Worm (Caenorhabditis elegans) whole organism, young adult: ENCODE measurements around the gene K12H4.6.
A peak's percentile ranks its signal among the peaks of the same experiment; 100 is the strongest.

Experiments used
- B0019.2 ChIP-seq: fragments of 200-800 bp; sonication (Bioruptor generic); conservative IDR thresholded peaks from 2 replicates; pipeline ENCODE4 v1.3.6; 2022; ENCODE audit warnings: missing genetic modification reagents, missing genetic modification characterization, missing compliant biosample characterization
- B0261.1 ChIP-seq: sonication (generic microtip); optimal IDR thresholded peaks from 2 replicates; lab custom pipeline; 2016; ENCODE audit warnings: mild to moderate bottlenecking, missing genetic modification characterization, moderate library complexity, missing compliant biosample characterization
- F10E7.11 ChIP-seq: sonication (generic microtip); optimal IDR thresholded peaks from 2 replicates; lab custom pipeline; 2017; ENCODE audit warnings: mild to moderate bottlenecking, missing genetic modification characterization, moderate library complexity, missing compliant biosample characterization
- F55B11.4 ChIP-seq: sonication (generic microtip); optimal IDR thresholded peaks from 2 replicates; lab custom pipeline; 2016; ENCODE audit warnings: missing compliant biosample characterization, missing genetic modification characterization, borderline replicate concordance; ENCODE audit not compliant: insufficient read depth
- K11D2.4 ChIP-seq: fragments of 200-800 bp; sonication (Bioruptor generic); IDR thresholded peaks from 2 replicates; pipeline ENCODE4 v1.3.6; 2022; ENCODE audit warnings: missing genetic modification reagents, missing genetic modification characterization, missing compliant biosample characterization
- K12H6.12 ChIP-seq: fragments of 200-800 bp; sonication (Bioruptor generic); optimal IDR thresholded peaks from 2 replicates; lab custom pipeline; 2018; ENCODE audit warnings: mild to moderate bottlenecking, missing genetic modification characterization, missing compliant biosample characterization
- T07F8.4 ChIP-seq: sonication (generic microtip); optimal IDR thresholded peaks from 2 replicates; lab custom pipeline; 2016; ENCODE audit warnings: mild to moderate bottlenecking, missing genetic modification characterization, moderate library complexity, missing compliant biosample characterization
- Y53F4B.3 ChIP-seq: fragments of 200-800 bp; sonication (Bioruptor generic); IDR thresholded peaks from 2 replicates; pipeline ENCODE4 v1.3.6; 2022; ENCODE audit warnings: missing genetic modification reagents, missing genetic modification characterization, missing compliant biosample characterization
- Y79H2A.3 ChIP-seq: fragments of 200-800 bp; sonication (Bioruptor generic); conservative IDR thresholded peaks from 2 replicates; pipeline ENCODE4 v1.3.6; 2022; ENCODE audit warnings: missing genetic modification reagents, missing genetic modification characterization, missing compliant biosample characterization
- aptf-3 ChIP-seq: fragments of 200-800 bp; sonication (Bioruptor generic); IDR thresholded peaks from 2 replicates; pipeline ENCODE4 v1.3.6; 2022; ENCODE audit warnings: missing genetic modification characterization, missing compliant biosample characterization
- attf-3 ChIP-seq: fragments of 200-800 bp; sonication (Bioruptor generic); conservative IDR thresholded peaks from 2 replicates; pipeline ENCODE4 v1.3.6; 2022; ENCODE audit warnings: missing genetic modification reagents, missing genetic modification characterization, missing compliant biosample characterization
- cebp-2 ChIP-seq: fragments of 200-800 bp; sonication (Bioruptor generic); IDR thresholded peaks from 2 replicates; pipeline ENCODE4 v1.3.6; 2022; ENCODE audit warnings: missing genetic modification characterization, missing compliant biosample characterization
- ceh-100 ChIP-seq: fragments of 200-800 bp; sonication (Bioruptor generic); IDR thresholded peaks from 2 replicates; pipeline ENCODE4 v1.3.6; 2022; ENCODE audit warnings: missing genetic modification reagents, missing genetic modification characterization, missing compliant biosample characterization
- ceh-27 ChIP-seq: fragments of 200-800 bp; sonication (Bioruptor generic); optimal IDR thresholded peaks from 2 replicates; lab custom pipeline; 2018; ENCODE audit warnings: mild to moderate bottlenecking, missing genetic modification characterization, moderate library complexity, missing compliant biosample characterization
- ceh-91 ChIP-seq: fragments of 200-800 bp; sonication (Bioruptor generic); IDR thresholded peaks from 2 replicates; pipeline ENCODE4 v1.3.6; 2022; ENCODE audit warnings: missing genetic modification reagents, missing genetic modification characterization, missing compliant biosample characterization
- chd-7 ChIP-seq: sonication (generic microtip); optimal IDR thresholded peaks from 2 replicates; lab custom pipeline; 2016; ENCODE audit warnings: mild to moderate bottlenecking, missing genetic modification characterization, moderate library complexity, missing compliant biosample characterization
- efl-1 ChIP-seq: fragments of 150-350 bp; optimal IDR thresholded peaks from 2 replicates; lab custom pipeline; 2014; ENCODE audit warnings: missing biosample characterization, missing genetic modification reagents, missing genetic modification characterization
- egl-18 ChIP-seq: fragments of 200-800 bp; sonication (Bioruptor generic); IDR thresholded peaks from 2 replicates; pipeline ENCODE4 v1.3.6; 2022; ENCODE audit warnings: missing genetic modification reagents, missing genetic modification characterization, missing compliant biosample characterization
- ekl-4 ChIP-seq: fragments of 200-800 bp; sonication (Bioruptor generic); IDR thresholded peaks from 2 replicates; pipeline ENCODE4 v1.3.6; 2022; ENCODE audit warnings: missing genetic modification reagents, missing genetic modification characterization, missing compliant biosample characterization
- ets-4 ChIP-seq: fragments of 200-800 bp; sonication (Bioruptor generic); optimal IDR thresholded peaks from 2 replicates; lab custom pipeline; 2018; ENCODE audit warnings: mild to moderate bottlenecking, missing genetic modification characterization, missing compliant biosample characterization
- gei-17 ChIP-seq: fragments of 200-800 bp; sonication (Bioruptor generic); optimal IDR thresholded peaks from 2 replicates; lab custom pipeline; 2018; ENCODE audit warnings: mild to moderate bottlenecking, missing genetic modification characterization, missing compliant biosample characterization
- him-1 ChIP-seq: sonication (generic microtip); optimal IDR thresholded peaks from 2 replicates; lab custom pipeline; 2016; ENCODE audit warnings: missing genotype, missing genetic modification reagents, missing genetic modification characterization, missing compliant biosample characterization
- lag-1 ChIP-seq: fragments of 200-800 bp; sonication (Bioruptor generic); IDR thresholded peaks from 2 replicates; pipeline ENCODE4 v1.3.6; 2022; ENCODE audit warnings: missing genetic modification reagents, missing genetic modification characterization, missing compliant biosample characterization
- let-607 ChIP-seq, 2 experiments: fragments of 200-800 bp in 1 of 2; sonication (Bioruptor generic) in 1 of 2; sonication (generic microtip) in 1 of 2; optimal IDR thresholded peaks; 2 replicates each; lab custom pipeline; 2016 to 2018; ENCODE audit warnings: mild to moderate bottlenecking in 2 of 2, missing compliant biosample characterization in 2 of 2, missing genetic modification characterization in 2 of 2, moderate library complexity in 2 of 2, missing genotype in 1 of 2
- lin-35 ChIP-seq, 3 experiments: fragments of 150-350 bp in 2 of 3; sonication (generic microtip) in 1 of 3; optimal IDR thresholded peaks; 2 replicates each; lab custom pipeline; 2014 to 2018; ENCODE audit warnings: missing biosample characterization in 3 of 3, missing genetic modification characterization in 3 of 3, missing genetic modification reagents in 3 of 3
- madf-10 ChIP-seq: sonication (generic microtip); optimal IDR thresholded peaks from 2 replicates; lab custom pipeline; 2016; ENCODE audit warnings: mild to moderate bottlenecking, missing genetic modification characterization, missing compliant biosample characterization
- madf-3 ChIP-seq: fragments of 200-800 bp; sonication (Bioruptor generic); IDR thresholded peaks from 2 replicates; pipeline ENCODE4 v1.3.6; 2022; ENCODE audit warnings: missing genetic modification reagents, missing genetic modification characterization, missing compliant biosample characterization
- madf-8 ChIP-seq: fragments of 200-800 bp; sonication (Bioruptor generic); conservative IDR thresholded peaks from 2 replicates; pipeline ENCODE4 v1.3.6; 2022; ENCODE audit warnings: missing genetic modification reagents, missing genetic modification characterization, missing compliant biosample characterization
- nfya-2 ChIP-seq: fragments of 200-800 bp; sonication (Bioruptor generic); IDR thresholded peaks from 2 replicates; pipeline ENCODE4 v1.3.6; 2022; ENCODE audit warnings: missing genetic modification reagents, missing genetic modification characterization, missing compliant biosample characterization
- nhr-27 ChIP-seq: fragments of 200-800 bp; sonication (Bioruptor generic); optimal IDR thresholded peaks from 2 replicates; lab custom pipeline; 2018; ENCODE audit warnings: mild to moderate bottlenecking, missing genetic modification characterization, moderate library complexity, missing compliant biosample characterization
- nhr-80 ChIP-seq: sonication (generic microtip); optimal IDR thresholded peaks from 2 replicates; lab custom pipeline; 2016; ENCODE audit warnings: missing genetic modification characterization, missing compliant biosample characterization
- pha-4 ChIP-seq: fragments of 150-350 bp; sonication (generic microtip); optimal IDR thresholded peaks from 2 replicates; lab custom pipeline; 2014; ENCODE audit warnings: missing biosample characterization, missing genetic modification reagents, missing genetic modification characterization
- snpc-3.4 ChIP-seq: sonication (generic microtip); optimal IDR thresholded peaks from 2 replicates; lab custom pipeline; 2017; ENCODE audit warnings: missing genetic modification characterization, mild to moderate bottlenecking, missing compliant biosample characterization, antibody characterized with exemption, moderate library complexity, missing genotype, missing genetic modification reagents
- tbp1 ChIP-seq: fragments of 200-800 bp; sonication (Bioruptor generic); optimal IDR thresholded peaks from 2 replicates; lab custom pipeline; 2018; ENCODE audit warnings: mild to moderate bottlenecking, missing genetic modification characterization, missing compliant biosample characterization
- tbx-9 ChIP-seq: sonication (generic microtip); optimal IDR thresholded peaks from 2 replicates; lab custom pipeline; 2016; ENCODE audit warnings: borderline replicate concordance, missing genetic modification characterization, inconsistent platforms, missing compliant biosample characterization
- tlf-1 ChIP-seq: fragments of 200-800 bp; sonication (Bioruptor generic); optimal IDR thresholded peaks from 2 replicates; lab custom pipeline; 2018; ENCODE audit warnings: mild to moderate bottlenecking, missing genetic modification characterization, missing compliant biosample characterization
- ztf-3 ChIP-seq: fragments of 200-800 bp; sonication (Bioruptor generic); optimal IDR thresholded peaks from 2 replicates; lab custom pipeline; 2018; ENCODE audit warnings: mild to moderate bottlenecking, missing genetic modification characterization, missing compliant biosample characterization

Gene K12H4.6

DNA sequence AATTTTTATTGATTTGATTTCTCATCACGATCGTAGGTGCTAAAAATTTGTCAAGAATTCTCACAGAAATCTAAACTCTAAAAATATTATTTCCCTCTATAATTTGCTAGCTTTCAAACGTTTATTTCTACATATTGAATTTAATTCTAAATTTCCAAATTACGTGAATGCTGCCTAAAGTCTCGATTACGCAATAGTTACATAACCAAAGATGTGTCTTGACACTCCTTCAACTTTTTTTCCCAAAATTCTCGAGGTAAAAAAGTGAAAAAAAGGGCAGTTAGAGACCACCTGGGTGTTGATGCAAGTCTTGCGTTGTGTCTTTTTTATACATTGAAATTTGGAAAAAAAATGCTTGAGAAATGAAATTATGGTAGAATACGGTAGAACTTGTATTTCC, 9.2 kb upstream of the K12H4.6 start:
- TF ChIP-seq T07F8.4 (tag; lab: Kevin White, UChicago) (no peak), tlf-1 (GFP tag; lab: Kevin White, UChicago) (no peak), chd-7 (tag; lab: Kevin White, UChicago) (no peak), F10E7.11 (tag; lab: Kevin White, UChicago) (no peak), tbp1 (GFP tag; lab: Kevin White, UChicago) (no peak), Y79H2A.3 (no peak), K11D2.4 (GFP tag; lab: Robert Waterston, UW) (no peak), madf-8 (no peak), cebp-2 (no peak), aptf-3 (GFP tag; lab: Robert Waterston, UW) (no peak), Y53F4B.3 (GFP tag; lab: Robert Waterston, UW) (no peak), ztf-3 (GFP tag; lab: Kevin White, UChicago) (no peak), efl-1 (GFP tag; lab: Kevin White, UChicago) (no peak), B0019.2 (GFP tag; lab: Robert Waterston, UW) (no peak), ceh-100 (GFP tag; lab: Robert Waterston, UW) (no peak), lin-35 (GFP tag; optimal IDR thresholded peaks at IDR 0.05; lab: Kevin White, UChicago) (no peak), F55B11.4 (tag; lab: Kevin White, UChicago) (no peak), him-1 (no peak), nhr-27 (tag; lab: Kevin White, UChicago) (no peak)

DNA sequence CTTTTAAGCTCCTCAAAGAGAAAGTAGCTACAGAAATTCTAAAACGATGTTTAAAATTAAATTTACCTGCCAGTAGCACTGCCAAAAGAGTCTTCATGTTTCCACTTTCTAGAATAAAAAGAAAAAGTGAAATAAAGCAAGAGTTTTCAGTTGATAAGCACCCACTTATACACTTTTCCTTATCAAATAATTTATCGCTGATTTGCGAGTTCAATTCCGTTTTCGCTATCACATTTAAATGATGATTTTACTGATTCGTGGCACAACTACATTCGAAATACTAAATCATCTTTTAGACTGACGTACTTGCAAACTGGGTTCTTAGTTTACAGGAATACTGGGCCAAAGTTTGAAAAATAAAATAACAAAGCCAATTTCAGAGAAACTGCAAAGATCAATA, 8.3 kb upstream of the K12H4.6 start, which contains the start of gene K12H4.7:
TSS of gene K12H4.7 (minus strand) at position 138 of the 400 bp plus-strand sequence.
- TF ChIP-seq pha-4 (tag; lab: Kevin White, UChicago) (no peak), let-607 (tag; optimal IDR thresholded peaks at IDR 0.05; lab: Kevin White, UChicago) (peak; percentile 6 to 61), nhr-80 (peak; percentile 64), ceh-91 (no peak), ets-4 (peak; percentile 31), nfya-2 (no peak)

DNA sequence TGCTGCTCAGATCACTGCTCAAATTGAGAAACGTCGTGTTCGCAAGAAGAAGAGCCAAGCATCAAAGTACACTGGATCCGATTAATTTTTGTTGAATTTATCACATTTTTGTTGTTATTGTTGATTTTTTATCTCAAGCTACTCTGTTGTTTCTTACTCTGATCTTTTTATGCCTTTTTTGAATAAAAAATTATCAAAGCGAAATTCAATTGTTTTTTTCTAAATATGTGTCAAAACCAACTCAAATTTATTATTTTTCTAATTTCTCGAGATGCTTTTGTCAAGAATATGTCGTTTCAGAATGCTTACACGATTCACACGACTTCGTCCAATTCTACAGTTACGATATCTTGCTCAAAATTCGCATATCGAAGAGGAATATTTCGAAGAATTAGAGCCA, 4.7 kb upstream of the K12H4.6 start, which contains the start of gene K12H4.2:
TSS of gene K12H4.2 (plus strand) at position 301 of the 400 bp plus-strand sequence.
- TF ChIP-seq lag-1 (GFP tag; lab: Robert Waterston, UW) (no peak), ceh-27 (no peak), pha-4 (tag; lab: Kevin White, UChicago) (no peak), madf-8 (no peak), Y53F4B.3 (GFP tag; lab: Robert Waterston, UW) (no peak), tbx-9 (tag; lab: Kevin White, UChicago) (no peak), gei-17 (no peak), ztf-3 (GFP tag; lab: Kevin White, UChicago) (no peak), B0261.1 (tag; lab: Kevin White, UChicago) (no peak), ekl-4 (GFP tag; lab: Robert Waterston, UW) (no peak), K12H6.12 (tag; lab: Kevin White, UChicago) (no peak), snpc-3.4 (tag; lab: Kevin White, UChicago) (no peak), madf-10 (no peak), attf-3 (GFP tag; lab: Robert Waterston, UW) (no peak), egl-18 (no peak), madf-3 (GFP tag; lab: Robert Waterston, UW) (no peak)
- TF ChIP-seq, all 124 proteins: peak for 0
